Fruit fly (Drosophila melanogaster) whole organism, pupa: ENCODE data around the gene Shc.

Experiments used
- CG12605 ChIP-seq: fragments of 200-800 bp; sonication (Bioruptor generic); IDR thresholded peaks from 2 replicates; pipeline ENCODE4 v1.3.6; 2022; ENCODE audit warnings: missing biosample characterization, missing genetic modification characterization
- CG14655 ChIP-seq: fragments of 200-800 bp; sonication (Bioruptor generic); optimal IDR thresholded peaks from 3 replicates; lab custom pipeline; 2017; ENCODE audit warnings: mild to moderate bottlenecking, missing biosample characterization, missing genetic modification reagents, missing genetic modification characterization
- CG15710 ChIP-seq: fragments of 200-800 bp; sonication (Bioruptor generic); optimal IDR thresholded peaks from 2 replicates; lab custom pipeline; 2018; ENCODE audit warnings: missing biosample characterization, mild to moderate bottlenecking, missing genetic modification characterization, moderate library complexity
- CG17806 ChIP-seq: fragments of 200-800 bp; sonication (Bioruptor generic); optimal IDR thresholded peaks from 2 replicates; lab custom pipeline; 2018; ENCODE audit warnings: missing biosample characterization, mild to moderate bottlenecking, missing genetic modification characterization, moderate library complexity
- CG32121 ChIP-seq: fragments of 200-800 bp; sonication (Bioruptor generic); IDR thresholded peaks from 2 replicates; pipeline ENCODE4 v1.3.6; 2022; ENCODE audit warnings: missing biosample characterization, missing genetic modification characterization
- CG8159 ChIP-seq: fragments of 200-800 bp; sonication (Bioruptor generic); optimal IDR thresholded peaks from 3 replicates; lab custom pipeline; 2018; ENCODE audit warnings: missing biosample characterization, mild to moderate bottlenecking, missing genetic modification characterization, moderate library complexity
- CG9948 ChIP-seq: fragments of 200-800 bp; sonication (Bioruptor generic); optimal IDR thresholded peaks from 2 replicates; lab custom pipeline; 2018; ENCODE audit warnings: missing biosample characterization, mild to moderate bottlenecking, missing genetic modification characterization, moderate library complexity
- EcR ChIP-seq: fragments of 200-800 bp; sonication (Bioruptor generic); optimal IDR thresholded peaks from 3 replicates; lab custom pipeline; 2019; ENCODE audit warnings: missing biosample characterization, missing genetic modification characterization, mild to moderate bottlenecking, moderate library complexity, missing genetic modification reagents
- Ets98B ChIP-seq: fragments of 200-800 bp; sonication (Bioruptor generic); IDR thresholded peaks from 2 replicates; pipeline ENCODE4 v1.3.6; 2022; ENCODE audit warnings: missing biosample characterization, missing genetic modification characterization
- Snoo ChIP-seq: fragments of 200-800 bp; sonication (Bioruptor generic); optimal IDR thresholded peaks from 3 replicates; lab custom pipeline; 2017; ENCODE audit warnings: missing biosample characterization, mild to moderate bottlenecking, missing genetic modification characterization, inconsistent platforms
- fd96Ca ChIP-seq: fragments of 200-800 bp; sonication (Bioruptor generic); IDR thresholded peaks from 3 replicates; pipeline ENCODE4 v1.3.6; 2022; ENCODE audit warnings: missing biosample characterization, missing genetic modification characterization
- rn ChIP-seq: fragments of 200-800 bp; sonication (Bioruptor generic); IDR thresholded peaks from 2 replicates; pipeline ENCODE4 v1.3.6; 2022; ENCODE audit warnings: missing biosample characterization, missing genetic modification characterization

dm6 chr3L:9462794-9463193, 36.0 kb downstream of the Shc start:
- TF ChIP-seq EcR (peak; percentile 21), CG9948 (peak; percentile 6), Ets98B (GFP tag; lab: Robert Waterston, UW) (no peak), CG17806 (tag; lab: Kevin White, UChicago) (peak; percentile 46), CG15710 (tag; lab: Kevin White, UChicago) (peak; percentile 42), CG8159 (tag; lab: Kevin White, UChicago) (peak; percentile 41), Snoo (tag; lab: Kevin White, UChicago) (no peak), fd96Ca (GFP tag; lab: Robert Waterston, UW) (0 out of 3 replicates have a peak, but pooled peaks have one; percentile 13), rn (GFP tag; lab: Robert Waterston, UW) (no peak), CG12605 (GFP tag; lab: Robert Waterston, UW) (peak; percentile 58; the same call in 1 of the 2 replicates), CG32121 (no peak), CG14655 (GFP tag; lab: Kevin White, UChicago) (no peak)
